Worm (Caenorhabditis elegans) whole organism, L2 larva: Measurements from ENCODE around the gene T11F9.7.

Experiments used
- aly-2 ChIP-seq: fragments of 150-350 bp; optimal IDR thresholded peaks from 2 replicates; lab custom pipeline; 2014; ENCODE audit warnings: missing biosample characterization, missing genetic modification characterization
- ceh-82 ChIP-seq: fragments of 150-350 bp; optimal IDR thresholded peaks from 2 replicates; lab custom pipeline; 2014; ENCODE audit warnings: missing biosample characterization, missing genetic modification characterization
- elt-3 ChIP-seq: sonication (generic microtip); optimal IDR thresholded peaks from 2 replicates; lab custom pipeline; 2017; ENCODE audit warnings: missing biosample characterization, missing genetic modification characterization
- lin-39 ChIP-seq: fragments of 150-350 bp; optimal IDR thresholded peaks from 2 replicates; lab custom pipeline; 2014; ENCODE audit warnings: missing biosample characterization, missing genetic modification reagents, missing genetic modification characterization
- mab-5 ChIP-seq: fragments of 150-350 bp; optimal IDR thresholded peaks from 2 replicates; lab custom pipeline; 2014; ENCODE audit warnings: missing biosample characterization, missing genetic modification characterization
- nhr-10 ChIP-seq: sonication (generic microtip); optimal IDR thresholded peaks from 2 replicates; lab custom pipeline; 2017; ENCODE audit warnings: missing biosample characterization, missing genetic modification characterization
- snpc-4 ChIP-seq: fragments of 150-350 bp; optimal IDR thresholded peaks from 2 replicates; lab custom pipeline; 2014; ENCODE audit warnings: missing biosample characterization, missing genetic modification characterization
- unc-39 ChIP-seq: fragments of 150-350 bp; optimal IDR thresholded peaks from 2 replicates; lab custom pipeline; 2014; ENCODE audit warnings: missing biosample characterization, missing genetic modification characterization
- ztf-11 ChIP-seq: sonication (generic microtip); optimal IDR thresholded peaks from 2 replicates; lab custom pipeline; 2017; ENCODE audit warnings: missing biosample characterization, missing genetic modification characterization
- ztf-4 ChIP-seq: fragments of 150-350 bp; optimal IDR thresholded peaks from 2 replicates; lab custom pipeline; 2014; ENCODE audit warnings: missing biosample characterization, missing genetic modification characterization

- no peak for TF ChIP-seq elt-3 (tag; lab: Kevin White, UChicago)
- no peak for TF ChIP-seq mab-5 (tag; lab: Kevin White, UChicago)
- TF ChIP-seq lin-39 = no peak
- TF ChIP-seq unc-39 (tag; lab: Kevin White, UChicago) = no peak
- TF ChIP-seq ceh-82 (tag; lab: Kevin White, UChicago) = no peak
- TF ChIP-seq aly-2 = no peak
- TF ChIP-seq ztf-4 (tag; lab: Kevin White, UChicago) = no peak
- no peak for TF ChIP-seq nhr-10
- no peak for TF ChIP-seq ztf-11 (tag; lab: Kevin White, UChicago)
- TF ChIP-seq snpc-4 (tag; lab: Kevin White, UChicago) = no peak
These were observed 42.1 kb downstream of the T11F9.7 start, which contains the start of gene C55A6.4 for ce11 chrV:11517789-11518188.
